Fruit fly (Drosophila melanogaster) S2 (cell line): Measurements from ENCODE around the gene Wwox.

Source experiments
- CG8478 ChIP-seq: fragments of >200 bp; optimal IDR thresholded peaks from 2 replicates; lab custom pipeline; 2018
- CTCF ChIP-seq, 2 experiments: fragments of >200 bp; optimal IDR thresholded peaks; 2 replicates each; lab custom pipeline; 2018

The Wwox gene

DNA sequence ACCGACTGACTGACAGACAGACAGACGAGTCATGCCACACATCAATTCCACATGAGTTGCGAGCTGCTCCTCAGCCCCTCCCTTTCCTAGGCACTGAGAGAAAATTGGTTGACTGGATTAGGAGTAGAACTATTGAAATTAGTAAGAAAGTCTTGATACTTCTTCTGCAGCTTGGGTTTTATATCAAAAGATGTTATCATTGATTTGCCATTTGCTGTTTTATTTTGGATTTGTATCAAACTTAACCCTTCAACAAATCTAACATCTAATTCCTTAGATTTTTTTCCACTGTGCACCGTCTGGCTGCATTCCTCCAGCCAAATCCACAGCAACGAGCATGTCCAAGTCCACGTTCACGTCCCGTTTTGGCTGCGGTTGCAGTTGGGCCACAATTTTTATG, 54.3 kb downstream of the Wwox start:
- TF ChIP-seq CTCF (optimal IDR thresholded peaks at IDR 0.05; lab: Kevin White, UChicago) (no peak), CG8478 (no peak)
